Worm (Caenorhabditis elegans) whole organism, late embryonic: ENCODE measurements around the gene srh-46.

Source experiments
- ceh-45 ChIP-seq: fragments of 200-800 bp; sonication (Bioruptor generic); IDR thresholded peaks from 2 replicates; pipeline ENCODE4 v1.3.6; 2022; ENCODE audit warnings: missing genetic modification reagents, missing genetic modification characterization, missing compliant biosample characterization
- che-1 ChIP-seq: sonication (generic microtip); optimal IDR thresholded peaks from 2 replicates; lab custom pipeline; 2016; ENCODE audit warnings: mild to moderate bottlenecking, missing genetic modification characterization, missing compliant biosample characterization
- dve-1 ChIP-seq: sonication (generic microtip); optimal IDR thresholded peaks from 2 replicates; lab custom pipeline; 2017; ENCODE audit warnings: antibody characterized with exemption, mild to moderate bottlenecking, missing genetic modification characterization, missing compliant biosample characterization
- elt-4 ChIP-seq: sonication (generic microtip); optimal IDR thresholded peaks from 2 replicates; lab custom pipeline; 2016; ENCODE audit warnings: missing genetic modification characterization, missing compliant biosample characterization
- eyg-1 ChIP-seq: sonication (generic microtip); optimal IDR thresholded peaks from 2 replicates; lab custom pipeline; 2016; ENCODE audit warnings: missing genotype, missing genetic modification characterization, missing compliant biosample characterization
- fkh-10 ChIP-seq: fragments of 150-350 bp; optimal IDR thresholded peaks from 2 replicates; lab custom pipeline; 2014; ENCODE audit warnings: missing biosample characterization, missing genetic modification reagents, missing genetic modification characterization
- gmeb-2 ChIP-seq: sonication (generic microtip); optimal IDR thresholded peaks from 2 replicates; lab custom pipeline; 2016; ENCODE audit warnings: missing genetic modification characterization, inconsistent platforms, missing compliant biosample characterization
- hlh-15 ChIP-seq: sonication (generic microtip); optimal IDR thresholded peaks from 2 replicates; lab custom pipeline; 2016; ENCODE audit warnings: missing genetic modification characterization, missing compliant biosample characterization
- pag-3 ChIP-seq: sonication (generic microtip); optimal IDR thresholded peaks from 2 replicates; lab custom pipeline; 2016; ENCODE audit warnings: missing compliant biosample characterization, missing genetic modification characterization, borderline replicate concordance
- pqm-1 ChIP-seq: sonication (generic microtip); optimal IDR thresholded peaks from 2 replicates; lab custom pipeline; 2016; ENCODE audit warnings: missing genetic modification characterization, missing compliant biosample characterization
- tbx-2 ChIP-seq: sonication (generic microtip); optimal IDR thresholded peaks from 2 replicates; lab custom pipeline; 2016; ENCODE audit warnings: missing genetic modification characterization, missing compliant biosample characterization

DNA sequence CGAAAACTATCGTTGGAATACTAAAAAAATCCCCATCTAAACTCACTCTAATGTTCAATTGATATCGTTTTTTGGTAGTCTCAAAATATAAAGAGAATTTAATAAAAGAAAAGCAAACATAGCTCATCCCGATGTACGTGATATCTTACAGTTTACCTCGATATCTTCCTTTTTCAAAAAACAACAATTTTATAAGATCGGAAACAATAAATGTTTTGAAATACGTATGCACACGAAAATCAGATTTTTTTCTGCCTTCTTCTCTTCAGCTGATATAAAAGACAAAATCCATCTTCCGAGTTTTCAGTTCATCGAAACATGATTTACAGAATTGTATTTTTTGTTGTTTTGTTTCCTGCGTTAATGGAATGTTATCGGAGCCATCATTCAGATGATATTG, 31.6 kb downstream of the srh-46 start, which contains the start of gene clec-222:
- TF ChIP-seq dve-1 (no peak), ceh-45 (no peak), gmeb-2 (no peak), elt-4 (tag; lab: Kevin White, UChicago) (no peak), hlh-15 (tag; lab: Kevin White, UChicago) (no peak), fkh-10 (GFP tag; lab: Kevin White, UChicago) (no peak), eyg-1 (tag; lab: Kevin White, UChicago) (no peak), pag-3 (tag; lab: Kevin White, UChicago) (no peak), pqm-1 (tag; lab: Kevin White, UChicago) (no peak), che-1 (tag; lab: Kevin White, UChicago) (no peak), tbx-2 (tag; lab: Kevin White, UChicago) (no peak)
